Fruit fly (Drosophila melanogaster) whole organism, embryonic: Measurements from ENCODE around the gene ninaG.

Experiments used
- ATbp ChIP-seq: fragments of 200-800 bp; sonication (Bioruptor generic); optimal IDR thresholded peaks from 2 replicates; lab custom pipeline; 2017; ENCODE audit warnings: missing biosample characterization, mild to moderate bottlenecking, missing genetic modification characterization, missing genetic modification reagents
- CG10267 ChIP-seq: fragments of 200-800 bp; sonication (Bioruptor generic); optimal IDR thresholded peaks from 2 replicates; lab custom pipeline; 2018; ENCODE audit warnings: missing biosample characterization, mild to moderate bottlenecking, missing genetic modification characterization, moderate library complexity
- CG12391 ChIP-seq: fragments of 200-800 bp; sonication (Bioruptor generic); optimal IDR thresholded peaks from 3 replicates; lab custom pipeline; 2018; ENCODE audit warnings: missing biosample characterization, mild to moderate bottlenecking, missing genetic modification characterization, moderate library complexity
- CG16779 ChIP-seq: fragments of 200-800 bp; sonication (Bioruptor generic); IDR thresholded peaks from 2 replicates; pipeline ENCODE4 v1.3.6; 2022; ENCODE audit warnings: missing biosample characterization, missing genetic modification characterization
- CG17829 ChIP-seq: fragments of 200-800 bp; optimal IDR thresholded peaks from 2 replicates; lab custom pipeline; 2019; ENCODE audit warnings: missing biosample characterization, mild to moderate bottlenecking, missing genetic modification characterization, moderate library complexity
- CG18619 ChIP-seq: fragments of 200-800 bp; sonication (Bioruptor generic); optimal IDR thresholded peaks from 3 replicates; lab custom pipeline; 2017; ENCODE audit warnings: missing biosample characterization, mild to moderate bottlenecking, missing genetic modification characterization
- CG2202 ChIP-seq: fragments of 200-800 bp; sonication (Bioruptor generic); optimal IDR thresholded peaks from 2 replicates; lab custom pipeline; 2018; ENCODE audit warnings: missing biosample characterization, mild to moderate bottlenecking, missing genetic modification characterization
- CG2712 ChIP-seq: fragments of 200-800 bp; optimal IDR thresholded peaks from 3 replicates; lab custom pipeline; 2019; ENCODE audit warnings: missing biosample characterization, mild to moderate bottlenecking, missing genetic modification characterization, moderate library complexity
- CG30020 ChIP-seq: fragments of 200-800 bp; optimal IDR thresholded peaks from 2 replicates; lab custom pipeline; 2019; ENCODE audit warnings: missing biosample characterization, mild to moderate bottlenecking, missing genetic modification characterization, moderate library complexity
- CG32767 ChIP-seq: fragments of 200-800 bp; sonication (Bioruptor generic); IDR thresholded peaks from 2 replicates; pipeline ENCODE4 v1.3.6; 2022; ENCODE audit warnings: missing biosample characterization, missing genetic modification characterization
- CG3995 ChIP-seq: fragments of 200-800 bp; sonication (Bioruptor generic); optimal IDR thresholded peaks from 3 replicates; lab custom pipeline; 2016; ENCODE audit warnings: missing biosample characterization, missing genetic modification characterization
- CG4360 ChIP-seq: fragments of 200-800 bp; sonication (Bioruptor generic); IDR thresholded peaks from 2 replicates; pipeline ENCODE4 v1.3.6; 2022; ENCODE audit warnings: missing biosample characterization, missing genetic modification characterization
- CG43689 ChIP-seq: fragments of 200-800 bp; sonication (Bioruptor generic); IDR thresholded peaks from 2 replicates; pipeline ENCODE4 v1.3.6; 2022; ENCODE audit warnings: missing biosample characterization, missing genetic modification characterization
- CG6689 ChIP-seq: fragments of 200-800 bp; sonication (Bioruptor generic); IDR thresholded peaks from 2 replicates; pipeline ENCODE4 v1.3.6; 2022; ENCODE audit warnings: missing biosample characterization, missing genetic modification characterization
- CG7745 ChIP-seq: fragments of 200-800 bp; sonication (Bioruptor generic); optimal IDR thresholded peaks from 2 replicates; lab custom pipeline; 2018; ENCODE audit warnings: missing biosample characterization, mild to moderate bottlenecking, missing genetic modification characterization, moderate library complexity
- CG9797 ChIP-seq: fragments of 200-800 bp; sonication (Bioruptor generic); optimal IDR thresholded peaks from 3 replicates; lab custom pipeline; 2018; ENCODE audit warnings: missing biosample characterization, mild to moderate bottlenecking, missing genetic modification characterization
- CHES-1-like ChIP-seq: fragments of 200-800 bp; sonication (Bioruptor generic); optimal IDR thresholded peaks from 2 replicates; lab custom pipeline; 2016; ENCODE audit warnings: missing biosample characterization, missing genetic modification characterization
- CTCF ChIP-seq: fragments of 200-800 bp; sonication (Bioruptor generic); optimal IDR thresholded peaks from 2 replicates; lab custom pipeline; 2017; ENCODE audit warnings: missing biosample characterization, mild to moderate bottlenecking, missing genetic modification characterization, moderate library complexity
- Drgx ChIP-seq: fragments of 200-800 bp; sonication (Bioruptor generic); IDR thresholded peaks from 2 replicates; pipeline ENCODE4 v1.3.6; 2022; ENCODE audit warnings: missing biosample characterization, missing genetic modification characterization
- Gug ChIP-seq: fragments of 200-800 bp; sonication (Bioruptor generic); IDR thresholded peaks from 4 replicates; pipeline ENCODE4 v1.3.6; 2022; ENCODE audit warnings: missing biosample characterization, missing genetic modification characterization
- HLHmδ ChIP-seq: fragments of 200-800 bp; sonication (Bioruptor generic); optimal IDR thresholded peaks from 2 replicates; lab custom pipeline; 2018; ENCODE audit warnings: missing biosample characterization, mild to moderate bottlenecking, missing genetic modification characterization, moderate library complexity
- Hr51 ChIP-seq, 2 experiments: fragments of 200-800 bp; sonication (Bioruptor generic); optimal IDR thresholded peaks; 2 replicates in 1 of 2; 3 replicates in 1 of 2; lab custom pipeline; 2016 to 2018; ENCODE audit warnings: missing biosample characterization in 2 of 2, missing genetic modification characterization in 2 of 2, mild to moderate bottlenecking in 1 of 2, moderate library complexity in 1 of 2
- Lhr ChIP-seq: fragments of 200-800 bp; sonication (Bioruptor generic); optimal IDR thresholded peaks from 3 replicates; lab custom pipeline; 2017; ENCODE audit warnings: mild to moderate bottlenecking, missing biosample characterization, missing genetic modification reagents, missing genetic modification characterization
- MTF-1 ChIP-seq: fragments of 200-800 bp; sonication (Bioruptor generic); optimal IDR thresholded peaks from 2 replicates; lab custom pipeline; 2018; ENCODE audit warnings: missing biosample characterization, mild to moderate bottlenecking, missing genetic modification characterization, borderline replicate concordance
- Meics ChIP-seq: fragments of 200-800 bp; sonication (Bioruptor generic); optimal IDR thresholded peaks from 2 replicates; lab custom pipeline; 2017; ENCODE audit warnings: missing biosample characterization, mild to moderate bottlenecking, missing genetic modification characterization
- NFAT ChIP-seq: fragments of 200-800 bp; sonication (Bioruptor generic); IDR thresholded peaks from 2 replicates; pipeline ENCODE4 v1.3.6; 2022; ENCODE audit warnings: missing biosample characterization, missing genetic modification characterization
- NK7.1 ChIP-seq: fragments of 200-800 bp; sonication (Bioruptor generic); optimal IDR thresholded peaks from 3 replicates; lab custom pipeline; 2016; ENCODE audit warnings: missing biosample characterization, missing genetic modification characterization
- Opbp ChIP-seq: fragments of 200-800 bp; sonication (Bioruptor generic); IDR thresholded peaks from 3 replicates; pipeline ENCODE4 v1.3.6; 2022; ENCODE audit warnings: missing biosample characterization, missing genetic modification characterization; ENCODE audit not compliant: partially characterized antibody
- PHDP ChIP-seq: fragments of 200-800 bp; sonication (Bioruptor generic); optimal IDR thresholded peaks from 3 replicates; lab custom pipeline; 2018; ENCODE audit warnings: missing biosample characterization, mild to moderate bottlenecking, missing genetic modification characterization, moderate library complexity
- Stat92E ChIP-seq, 3 experiments: fragments of >200 bp in 2 of 3; fragments of 200-800 bp in 1 of 3; sonication (Bioruptor generic) in 1 of 3; optimal IDR thresholded peaks; 2 replicates each; lab custom pipeline; 2017 to 2019; ENCODE audit warnings: missing biosample characterization in 3 of 3, missing genetic modification characterization in 3 of 3, mild to moderate bottlenecking in 1 of 3, moderate library complexity in 1 of 3
- az2 ChIP-seq: fragments of 200-800 bp; sonication (Bioruptor generic); optimal IDR thresholded peaks from 3 replicates; lab custom pipeline; 2016; ENCODE audit warnings: missing biosample characterization, missing genetic modification characterization
- cas ChIP-seq: fragments of 200-800 bp; sonication (Bioruptor generic); IDR thresholded peaks from 2 replicates; pipeline ENCODE4 v1.3.6; 2022; ENCODE audit warnings: missing biosample characterization, missing genetic modification characterization
- crp ChIP-seq, 2 experiments: fragments of 200-800 bp; sonication (Bioruptor generic); optimal IDR thresholded peaks; 2 replicates in 1 of 2; 3 replicates in 1 of 2; lab custom pipeline; 2017; ENCODE audit warnings: missing biosample characterization in 2 of 2, missing genetic modification characterization in 2 of 2, mild to moderate bottlenecking in 1 of 2, moderate library complexity in 1 of 2
- dysf ChIP-seq: fragments of 200-800 bp; sonication (Bioruptor generic); IDR thresholded peaks from 3 replicates; pipeline ENCODE4 v1.3.6; 2022; ENCODE audit warnings: missing biosample characterization, missing genetic modification characterization
- fru ChIP-seq: fragments of >200 bp; optimal IDR thresholded peaks from 2 replicates; lab custom pipeline; 2017
- gce ChIP-seq: fragments of 200-800 bp; sonication (Bioruptor generic); IDR thresholded peaks from 3 replicates; pipeline ENCODE4 v1.3.6; 2022; ENCODE audit warnings: missing biosample characterization, missing genetic modification characterization
- ham ChIP-seq: fragments of 200-800 bp; sonication (Bioruptor generic); IDR thresholded peaks from 2 replicates; pipeline ENCODE4 v1.3.6; 2022; ENCODE audit warnings: missing biosample characterization, missing genetic modification characterization
- kni ChIP-seq: fragments of 200-800 bp; sonication (Bioruptor generic); optimal IDR thresholded peaks from 3 replicates; lab custom pipeline; 2017; ENCODE audit warnings: mild to moderate bottlenecking, missing biosample characterization, missing genetic modification reagents, missing genetic modification characterization
- pb ChIP-seq: fragments of 200-800 bp; sonication (Bioruptor generic); optimal IDR thresholded peaks from 3 replicates; lab custom pipeline; 2016; ENCODE audit warnings: missing biosample characterization, missing genetic modification characterization
- pfk ChIP-seq: fragments of 200-800 bp; sonication (Bioruptor generic); optimal IDR thresholded peaks from 2 replicates; lab custom pipeline; 2018; ENCODE audit warnings: missing biosample characterization, mild to moderate bottlenecking, missing genetic modification characterization, moderate library complexity
- pnt ChIP-seq: fragments of 200-800 bp; sonication (Bioruptor generic); optimal IDR thresholded peaks from 3 replicates; lab custom pipeline; 2016; ENCODE audit warnings: missing biosample characterization, missing genetic modification characterization
- ranshi ChIP-seq: fragments of 200-800 bp; sonication (Bioruptor generic); IDR thresholded peaks from 2 replicates; pipeline ENCODE4 v1.3.6; 2022; ENCODE audit warnings: missing biosample characterization, missing genetic modification characterization
- sima ChIP-seq: fragments of 200-800 bp; sonication (Bioruptor generic); optimal IDR thresholded peaks from 2 replicates; lab custom pipeline; 2016; ENCODE audit warnings: missing biosample characterization, missing genetic modification characterization
- slbo ChIP-seq: fragments of 200-800 bp; sonication (Bioruptor generic); IDR thresholded peaks from 2 replicates; pipeline ENCODE4 v1.3.6; 2022; ENCODE audit warnings: missing biosample characterization, missing genetic modification characterization
- sr ChIP-seq: fragments of 200-800 bp; sonication (Bioruptor generic); IDR thresholded peaks from 3 replicates; pipeline ENCODE4 v1.3.6; 2022; ENCODE audit warnings: missing biosample characterization, missing genetic modification characterization
- sug ChIP-seq: fragments of 200-800 bp; optimal IDR thresholded peaks from 2 replicates; lab custom pipeline; 2019; ENCODE audit warnings: missing biosample characterization, mild to moderate bottlenecking, missing genetic modification characterization, moderate library complexity
- tgo ChIP-seq: fragments of 200-800 bp; sonication (Bioruptor generic); IDR thresholded peaks from 3 replicates; pipeline ENCODE4 v1.3.6; 2022; ENCODE audit warnings: missing biosample characterization, missing genetic modification characterization
- tin ChIP-seq: fragments of 200-800 bp; sonication (Bioruptor generic); optimal IDR thresholded peaks from 3 replicates; lab custom pipeline; 2016; ENCODE audit warnings: missing biosample characterization, missing genetic modification characterization
- unpg ChIP-seq: fragments of 200-800 bp; sonication (Bioruptor generic); optimal IDR thresholded peaks from 3 replicates; lab custom pipeline; 2018; ENCODE audit warnings: missing biosample characterization, mild to moderate bottlenecking, missing genetic modification characterization, moderate library complexity
- vvl ChIP-seq: fragments of 200-800 bp; sonication (Bioruptor generic); IDR thresholded peaks from 2 replicates; pipeline ENCODE4 v1.3.6; 2022; ENCODE audit warnings: missing biosample characterization, missing genetic modification characterization

The ninaG gene

dm6 chr3R:11454210-11454904 lies 32.9 kb upstream of the ninaG start (continued):
- TF ChIP-seq Lhr (GFP tag; lab: Kevin White, UChicago): no peak
- peak in 1 of 2 experiments; percentile 4 for TF ChIP-seq crp (GFP tag; optimal IDR thresholded peaks at IDR 0.05; lab: Kevin White, UChicago)
- peak; percentile 77 for TF ChIP-seq dysf
- TF ChIP-seq Meics: peak; percentile 74
- no peak for TF ChIP-seq CG32767 (GFP tag; lab: Robert Waterston, UW)
- peak; percentile 58 for TF ChIP-seq CG3995 (GFP tag; lab: Kevin White, UChicago)
- TF ChIP-seq ham: no peak
- TF ChIP-seq MTF-1 (GFP tag; lab: Kevin White, UChicago): no peak
- TF ChIP-seq vvl (GFP tag; lab: Robert Waterston, UW): 0 out of 2 replicates have a peak, but pooled peaks have one; percentile 31
- TF ChIP-seq Drgx (GFP tag; lab: Robert Waterston, UW): no peak
- no peak for TF ChIP-seq sr
- peak; percentile 58 for TF ChIP-seq CG6689 (GFP tag; lab: Robert Waterston, UW)
- no peak for TF ChIP-seq CG30020
- TF ChIP-seq ATbp: no peak
- no peak for TF ChIP-seq CG7745 (tag; lab: Kevin White, UChicago)
- TF ChIP-seq pnt (GFP tag; lab: Kevin White, UChicago): no peak
- peak; percentile 13 for TF ChIP-seq CG10267 (tag; lab: Kevin White, UChicago)
- peak; percentile 43 for TF ChIP-seq sug (tag; lab: Kevin White, UChicago)
- peak; percentile 26; the same call in 1 of the 2 replicates for TF ChIP-seq ranshi (GFP tag; lab: Robert Waterston, UW)
- TF ChIP-seq Hr51 (GFP tag; optimal IDR thresholded peaks at IDR 0.05; lab: Kevin White, UChicago): peak; percentile 58 to 75
- no peak for TF ChIP-seq cas (GFP tag; lab: Robert Waterston, UW)
- no peak for TF ChIP-seq pfk
- TF ChIP-seq NK7.1 (GFP tag; lab: Kevin White, UChicago): peak; percentile 3
- TF ChIP-seq CG43689 (GFP tag; lab: Robert Waterston, UW): no peak
- no peak for TF ChIP-seq fru (lab: Kevin White, UChicago)
- TF ChIP-seq CG12391: peak; percentile 55
- no peak for TF ChIP-seq CG2202 (tag; lab: Kevin White, UChicago)
- TF ChIP-seq CG17829: no peak
- TF ChIP-seq sima (GFP tag; lab: Kevin White, UChicago): peak; percentile 19
- TF ChIP-seq unpg (GFP tag; lab: Kevin White, UChicago): peak; percentile 68
- TF ChIP-seq slbo (GFP tag; lab: Robert Waterston, UW): peak; percentile 74
- peak; percentile 53; the same call in 2 of the 4 replicates for TF ChIP-seq Gug (GFP tag; lab: Robert Waterston, UW)
- no peak for TF ChIP-seq Opbp (GFP tag; lab: Robert Waterston, UW)
- TF ChIP-seq PHDP (tag; lab: Kevin White, UChicago): peak; percentile 63
- TF ChIP-seq CG18619 (GFP tag; lab: Kevin White, UChicago): peak; percentile 68
- TF ChIP-seq CG4360 (GFP tag; lab: Robert Waterston, UW): no peak
- peak; percentile 5 for TF ChIP-seq pb (GFP tag; lab: Kevin White, UChicago)
- no peak for TF ChIP-seq CG16779 (GFP tag; lab: Robert Waterston, UW)
- TF ChIP-seq tgo: peak; percentile 59; the same call in 2 of the 3 replicates
- peak; percentile 32 for TF ChIP-seq CG2712 (tag; lab: Kevin White, UChicago)
- peak; percentile 32 for TF ChIP-seq CHES-1-like (GFP tag; lab: Kevin White, UChicago)
- no peak for TF ChIP-seq HLHmδ (GFP tag; lab: Kevin White, UChicago)
- TF ChIP-seq CTCF: no peak
- TF ChIP-seq CG9797 (GFP tag; lab: Kevin White, UChicago): no peak
- no peak for TF ChIP-seq az2 (GFP tag; lab: Kevin White, UChicago)
- no peak for TF ChIP-seq gce (GFP tag; lab: Robert Waterston, UW)
- TF ChIP-seq NFAT (GFP tag; lab: Robert Waterston, UW): peak; percentile 39; the same call in 1 of the 2 replicates
- no peak for TF ChIP-seq kni
- TF ChIP-seq tin (GFP tag; lab: Kevin White, UChicago): peak; percentile 32
- TF ChIP-seq Stat92E (GFP tag; optimal IDR thresholded peaks at IDR 0.05; lab: Kevin White, UChicago): no peak
